Worm (Caenorhabditis elegans) whole organism, L2 larva: Measurements from ENCODE around the gene F09G2.1.
A peak's percentile ranks its signal among the peaks of the same experiment; 100 is the strongest.

ENCODE experiments used
- C34F6.9 ChIP-seq: fragments of 150-350 bp; optimal IDR thresholded peaks from 2 replicates; lab custom pipeline; 2014; ENCODE audit warnings: missing biosample characterization, missing genetic modification characterization
- R02D3.7 ChIP-seq: fragments of 150-350 bp; optimal IDR thresholded peaks from 2 replicates; lab custom pipeline; 2014; ENCODE audit warnings: missing biosample characterization, missing genetic modification characterization
- Y55F3AM.14 ChIP-seq: fragments of 200-800 bp; sonication (Bioruptor generic); optimal IDR thresholded peaks from 2 replicates; lab custom pipeline; 2018; ENCODE audit warnings: mild to moderate bottlenecking, missing genetic modification characterization, missing compliant biosample characterization
- ZK546.5 ChIP-seq: sonication (generic microtip); optimal IDR thresholded peaks from 2 replicates; lab custom pipeline; 2017; ENCODE audit warnings: missing biosample characterization, missing genetic modification characterization
- aly-2 ChIP-seq: fragments of 150-350 bp; optimal IDR thresholded peaks from 2 replicates; lab custom pipeline; 2014; ENCODE audit warnings: missing biosample characterization, missing genetic modification characterization
- ama-1 ChIP-seq: fragments of 150-350 bp; optimal IDR thresholded peaks from 2 replicates; lab custom pipeline; 2018; ENCODE audit warnings: inconsistent platforms
- blmp-1 ChIP-seq: sonication (generic microtip); optimal IDR thresholded peaks from 2 replicates; lab custom pipeline; 2017; ENCODE audit warnings: missing genetic modification characterization, mild to moderate bottlenecking, missing compliant biosample characterization, antibody characterized with exemption, moderate library complexity; ENCODE audit not compliant: insufficient read depth
- ceh-16 ChIP-seq: fragments of 150-350 bp; optimal IDR thresholded peaks from 2 replicates; lab custom pipeline; 2014; ENCODE audit warnings: missing biosample characterization, missing genetic modification characterization
- crh-2 ChIP-seq: sonication (generic microtip); optimal IDR thresholded peaks from 2 replicates; lab custom pipeline; 2017; ENCODE audit warnings: missing biosample characterization, missing genetic modification characterization
- dmd-4 ChIP-seq: sonication (generic microtip); optimal IDR thresholded peaks from 2 replicates; lab custom pipeline; 2017; ENCODE audit warnings: missing biosample characterization, missing genetic modification characterization
- egl-27 ChIP-seq: sonication (generic microtip); optimal IDR thresholded peaks from 3 replicates; lab custom pipeline; 2017; ENCODE audit warnings: missing biosample characterization, missing genetic modification reagents, missing genetic modification characterization
- elt-3 ChIP-seq: sonication (generic microtip); optimal IDR thresholded peaks from 2 replicates; lab custom pipeline; 2017; ENCODE audit warnings: missing biosample characterization, missing genetic modification characterization
- fos-1 ChIP-seq: fragments of 150-350 bp; optimal IDR thresholded peaks from 2 replicates; lab custom pipeline; 2014; ENCODE audit warnings: missing biosample characterization, missing genetic modification characterization
- gmeb-1 ChIP-seq: fragments of 150-350 bp; optimal IDR thresholded peaks from 2 replicates; lab custom pipeline; 2014; ENCODE audit warnings: missing biosample characterization, missing genetic modification characterization
- lin-11 ChIP-seq: fragments of 150-350 bp; sonication (generic microtip); optimal IDR thresholded peaks from 2 replicates; lab custom pipeline; 2014; ENCODE audit warnings: missing biosample characterization, missing genetic modification characterization, inconsistent platforms, mixed read lengths
- lin-13 ChIP-seq: fragments of 150-350 bp; optimal IDR thresholded peaks from 2 replicates; lab custom pipeline; 2014; ENCODE audit warnings: missing biosample characterization, missing genetic modification reagents, missing genetic modification characterization
- lin-39 ChIP-seq: fragments of 150-350 bp; optimal IDR thresholded peaks from 2 replicates; lab custom pipeline; 2014; ENCODE audit warnings: missing biosample characterization, missing genetic modification reagents, missing genetic modification characterization
- lsy-2 ChIP-seq, 2 experiments: fragments of 150-350 bp in 1 of 2; sonication (generic microtip) in 1 of 2; optimal IDR thresholded peaks; 2 replicates each; lab custom pipeline; 2014 to 2017; ENCODE audit warnings: missing biosample characterization in 2 of 2, missing genetic modification characterization in 2 of 2
- mbf-1 ChIP-seq: sonication (generic microtip); optimal IDR thresholded peaks from 2 replicates; lab custom pipeline; 2017; ENCODE audit warnings: missing biosample characterization, missing genetic modification characterization
- mdl-1 ChIP-seq, 2 experiments: fragments of 150-350 bp in 1 of 2; sonication (generic microtip) in 1 of 2; optimal IDR thresholded peaks; 2 replicates each; lab custom pipeline; 2017; ENCODE audit warnings: missing biosample characterization in 2 of 2, missing genetic modification characterization in 2 of 2
- nhr-11 ChIP-seq: fragments of 150-350 bp; optimal IDR thresholded peaks from 2 replicates; lab custom pipeline; 2014; ENCODE audit warnings: missing biosample characterization, missing genetic modification characterization
- nhr-12 ChIP-seq: fragments of 150-350 bp; optimal IDR thresholded peaks from 2 replicates; lab custom pipeline; 2014; ENCODE audit warnings: missing biosample characterization, missing genetic modification characterization
- nhr-129 ChIP-seq: fragments of 150-350 bp; optimal IDR thresholded peaks from 2 replicates; lab custom pipeline; 2014; ENCODE audit warnings: missing biosample characterization, missing genetic modification characterization
- nhr-21 ChIP-seq: fragments of 150-350 bp; optimal IDR thresholded peaks from 2 replicates; lab custom pipeline; 2014; ENCODE audit warnings: missing biosample characterization, missing genetic modification characterization
- nhr-23 ChIP-seq: fragments of 150-350 bp; optimal IDR thresholded peaks from 2 replicates; lab custom pipeline; 2014; ENCODE audit warnings: missing biosample characterization, missing genetic modification reagents, missing genetic modification characterization
- nhr-25 ChIP-seq: fragments of 150-350 bp; sonication (generic microtip); optimal IDR thresholded peaks from 3 replicates; lab custom pipeline; 2014; ENCODE audit warnings: missing biosample characterization, missing genetic modification characterization
- nhr-6 ChIP-seq: fragments of 150-350 bp; optimal IDR thresholded peaks from 2 replicates; lab custom pipeline; 2014; ENCODE audit warnings: missing biosample characterization, missing genetic modification characterization
- nhr-77 ChIP-seq: fragments of 150-350 bp; optimal IDR thresholded peaks from 2 replicates; lab custom pipeline; 2014; ENCODE audit warnings: missing biosample characterization, missing genetic modification characterization
- peb-1 ChIP-seq: fragments of 150-350 bp; optimal IDR thresholded peaks from 2 replicates; lab custom pipeline; 2014; ENCODE audit warnings: missing biosample characterization, missing genetic modification characterization
- skn-1 ChIP-seq: sonication (generic microtip); optimal IDR thresholded peaks from 2 replicates; lab custom pipeline; 2017; ENCODE audit warnings: missing biosample characterization, missing genetic modification characterization
- sma-3 ChIP-seq: sonication (generic microtip); optimal IDR thresholded peaks from 2 replicates; lab custom pipeline; 2016; ENCODE audit warnings: missing genetic modification reagents, missing genetic modification characterization, missing compliant biosample characterization
- sma-9 ChIP-seq, 2 experiments: fragments of 150-350 bp in 1 of 2; sonication (generic microtip) in 1 of 2; optimal IDR thresholded peaks; 2 replicates each; lab custom pipeline; 2014 to 2016; ENCODE audit warnings: missing genetic modification characterization in 2 of 2, mild to moderate bottlenecking in 1 of 2, missing biosample characterization in 1 of 2, missing compliant biosample characterization in 1 of 2, missing genetic modification reagents in 1 of 2, moderate library complexity in 1 of 2
- snpc-4 ChIP-seq: fragments of 150-350 bp; optimal IDR thresholded peaks from 2 replicates; lab custom pipeline; 2014; ENCODE audit warnings: missing biosample characterization, missing genetic modification characterization
- unc-55 ChIP-seq: fragments of 150-350 bp; sonication (generic microtip); optimal IDR thresholded peaks from 3 replicates; lab custom pipeline; 2014; ENCODE audit warnings: missing biosample characterization, missing genetic modification reagents, missing genetic modification characterization
- zag-1 ChIP-seq: fragments of 150-350 bp; optimal IDR thresholded peaks from 2 replicates; lab custom pipeline; 2014; ENCODE audit warnings: missing biosample characterization, missing genetic modification characterization
- ztf-1 ChIP-seq: fragments of 200-800 bp; sonication (Bioruptor generic); conservative IDR thresholded peaks from 2 replicates; pipeline ENCODE4 v1.3.6; 2022; ENCODE audit warnings: missing genetic modification characterization, missing compliant biosample characterization
- ztf-11 ChIP-seq: sonication (generic microtip); optimal IDR thresholded peaks from 2 replicates; lab custom pipeline; 2017; ENCODE audit warnings: missing biosample characterization, missing genetic modification characterization

F09G2.1 gene

ce11 chrV:7209001-7209400 is 9.0 kb downstream of the F09G2.1 start:
- no peak for TF ChIP-seq mbf-1
- TF ChIP-seq nhr-23 (tag; lab: Kevin White, UChicago): no peak
- TF ChIP-seq nhr-12: no peak
- no peak for TF ChIP-seq Y55F3AM.14 (GFP tag; lab: Kevin White, UChicago)
- no peak for TF ChIP-seq nhr-25
- TF ChIP-seq dmd-4: no peak
- no peak for TF ChIP-seq lin-39
- TF ChIP-seq elt-3 (tag; lab: Kevin White, UChicago): no peak
- no peak for TF ChIP-seq ceh-16 (tag; lab: Kevin White, UChicago)
- no peak for TF ChIP-seq gmeb-1 (tag; lab: Kevin White, UChicago)
- TF ChIP-seq blmp-1 (tag; lab: Kevin White, UChicago): no peak

DNA sequence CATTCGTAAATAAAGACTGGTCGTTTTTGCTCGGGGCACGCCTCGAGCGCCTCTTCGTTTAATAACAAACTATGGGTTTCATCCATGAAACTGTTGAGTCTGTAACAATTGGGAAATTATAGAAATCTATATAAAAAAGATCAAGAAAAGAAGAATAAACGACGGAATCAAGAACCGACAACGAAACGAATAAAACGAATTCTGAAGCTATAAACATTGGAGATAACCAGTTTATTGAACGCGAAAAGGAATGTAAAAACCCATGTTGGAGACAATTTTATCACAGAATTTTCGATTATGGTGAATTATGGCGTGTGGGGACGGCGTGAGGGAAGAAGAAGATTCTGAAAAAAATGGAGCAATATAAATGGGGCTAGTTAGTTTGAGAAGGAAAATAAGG is 14.8 kb downstream of the F09G2.1 start, which contains the start of gene soap-1:
Gene soap-1 (minus strand): TSS at position 101 of the 400 bp plus-strand sequence.
- no peak for TF ChIP-seq nhr-23 (tag; lab: Kevin White, UChicago)
- TF ChIP-seq ama-1 (lab: Kevin White, UChicago): no peak
- TF ChIP-seq nhr-6 (tag; lab: Kevin White, UChicago): no peak
- no peak for TF ChIP-seq Y55F3AM.14 (GFP tag; lab: Kevin White, UChicago)
- no peak for TF ChIP-seq lin-39
- TF ChIP-seq dmd-4: no peak
- TF ChIP-seq crh-2 (tag; lab: Kevin White, UChicago): no peak
- no peak for TF ChIP-seq lsy-2 (tag; optimal IDR thresholded peaks at IDR 0.05; lab: Kevin White, UChicago)
- no peak for TF ChIP-seq snpc-4 (tag; lab: Kevin White, UChicago)
- no peak for TF ChIP-seq ztf-1 (GFP tag; lab: Robert Waterston, UW)

DNA sequence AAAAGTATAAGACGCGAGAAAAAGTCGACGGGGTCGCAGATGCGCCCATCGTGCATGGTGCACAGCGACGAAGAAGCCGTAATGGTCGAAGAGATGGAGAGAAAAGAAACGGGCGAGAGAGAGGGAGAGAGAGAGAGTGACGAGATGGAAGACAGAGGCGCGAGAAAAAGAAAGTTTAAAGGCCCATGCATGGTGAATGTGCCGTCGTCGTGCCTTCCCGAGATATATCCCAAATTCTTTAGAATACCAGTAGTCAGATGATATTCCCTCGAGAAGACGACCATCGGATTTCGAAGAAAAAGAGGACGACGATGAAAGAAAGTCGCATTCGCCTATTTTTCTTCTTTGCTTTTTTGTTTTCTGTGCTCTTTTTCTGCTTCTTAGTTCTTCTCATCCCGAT is 16.0 kb downstream of the F09G2.1 start:
- TF ChIP-seq lsy-2 (tag; optimal IDR thresholded peaks at IDR 0.05; lab: Kevin White, UChicago) (peak in 1 of 2 experiments; percentile 3), unc-55 (GFP tag; lab: Kevin White, UChicago) (peak; percentile 47), C34F6.9 (tag; lab: Kevin White, UChicago) (peak; percentile 12), nhr-6 (tag; lab: Kevin White, UChicago) (no peak)

DNA sequence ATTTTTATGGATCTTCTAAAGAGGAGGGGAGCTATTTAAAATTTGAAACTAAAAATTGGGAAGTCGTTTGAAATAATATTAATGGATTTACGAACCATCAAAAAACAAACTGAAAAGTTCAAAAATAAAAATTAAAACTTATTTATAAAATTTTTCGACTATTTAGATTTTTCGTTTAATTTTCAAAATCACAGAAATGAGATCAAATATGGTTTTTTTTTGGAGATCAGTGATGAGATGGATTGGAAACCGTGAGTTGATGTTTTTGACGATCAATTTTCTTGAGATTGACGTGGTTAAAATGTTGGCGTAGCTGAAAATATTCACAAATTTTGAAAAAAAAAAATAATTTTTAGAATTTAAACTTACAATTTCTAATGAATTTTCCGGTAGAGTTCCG is 19.0 kb downstream of the F09G2.1 start, which contains the start of gene C13F10.5:
Gene C13F10.5 (minus strand): TSS at position 101 of the 400 bp plus-strand sequence.
- TF ChIP-seq nhr-11 (tag; lab: Kevin White, UChicago): no peak
- TF ChIP-seq sma-9 (GFP tag; optimal IDR thresholded peaks at IDR 0.05; lab: Kevin White, UChicago): no peak
- TF ChIP-seq sma-9 (tag; optimal IDR thresholded peaks at IDR 0.05; lab: Kevin White, UChicago): no peak
- TF ChIP-seq blmp-1 (tag; lab: Kevin White, UChicago): no peak
- TF ChIP-seq nhr-12: no peak
- TF ChIP-seq ztf-11 (tag; lab: Kevin White, UChicago): no peak
- TF ChIP-seq C34F6.9 (tag; lab: Kevin White, UChicago): no peak
- no peak for TF ChIP-seq lin-13
- no peak for TF ChIP-seq lsy-2 (tag; optimal IDR thresholded peaks at IDR 0.05; lab: Kevin White, UChicago)
- TF ChIP-seq fos-1 (tag; lab: Kevin White, UChicago): no peak

ce11 chrV:7220973-7221519 is 21.0 kb downstream of the F09G2.1 start, which contains the start of the genes C13F10.8, C13F10.6 and kxd-1:
Gene C13F10.8, minus strand, starts transcription at chrV:7221023.
Gene C13F10.6, minus strand, starts transcription at chrV:7221039.
Gene kxd-1, plus strand, starts transcription at chrV:7221469.
- TF ChIP-seq ceh-16 (tag; lab: Kevin White, UChicago) (no peak), R02D3.7 (no peak), ZK546.5 (tag; lab: Kevin White, UChicago) (no peak), nhr-129 (tag; lab: Kevin White, UChicago) (no peak), lsy-2 (tag; optimal IDR thresholded peaks at IDR 0.05; lab: Kevin White, UChicago) (peak in 1 of 2 experiments; percentile 19), unc-55 (GFP tag; lab: Kevin White, UChicago) (peak; percentile 19), snpc-4 (tag; lab: Kevin White, UChicago) (no peak), fos-1 (tag; lab: Kevin White, UChicago) (peak; percentile 5)

DNA sequence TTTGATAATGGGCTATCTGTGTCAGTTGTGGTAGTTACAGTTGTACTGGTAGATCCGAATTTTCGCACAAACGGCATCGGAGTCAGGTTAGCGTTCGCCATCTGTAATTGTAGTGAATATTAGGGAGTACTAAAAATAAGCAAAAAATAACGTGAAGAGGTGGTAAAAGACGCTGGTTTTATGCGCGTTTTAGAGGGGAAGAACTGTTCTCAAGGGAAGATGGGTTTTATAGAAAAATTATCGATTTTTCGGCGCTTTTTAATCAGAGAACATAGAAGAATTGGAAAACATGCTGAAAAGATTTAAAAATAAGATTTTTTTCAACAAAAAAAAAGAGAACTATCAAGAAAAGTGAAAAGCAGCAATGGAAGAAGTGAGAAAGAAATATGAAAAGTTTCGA is 23.1 kb downstream of the F09G2.1 start, which contains the start of gene C13F10.7:
Gene C13F10.7 (minus strand): TSS at position 101 of the 400 bp plus-strand sequence.
- TF ChIP-seq blmp-1 (tag; lab: Kevin White, UChicago) (no peak), sma-3 (GFP tag; lab: Kevin White, UChicago) (no peak), peb-1 (tag; lab: Kevin White, UChicago) (no peak), nhr-23 (tag; lab: Kevin White, UChicago) (no peak), nhr-11 (tag; lab: Kevin White, UChicago) (no peak), fos-1 (tag; lab: Kevin White, UChicago) (no peak), lin-11 (tag; lab: Kevin White, UChicago) (no peak), nhr-77 (no peak), mdl-1 (tag; optimal IDR thresholded peaks at IDR 0.05; lab: Kevin White, UChicago) (no peak), egl-27 (no peak), zag-1 (no peak), skn-1 (tag; lab: Kevin White, UChicago) (no peak), elt-3 (tag; lab: Kevin White, UChicago) (no peak), aly-2 (tag; lab: Kevin White, UChicago) (no peak), nhr-12 (no peak), nhr-21 (tag; lab: Kevin White, UChicago) (no peak), R02D3.7 (no peak)
